In genomic region chrX:5479876-5480580, ce11 we compare ENCODE assay signal across 3 worm cellular contexts.
TF ChIP-seq lines count a peak whose summit lies in the region.

No protein-coding gene starts in this region.

TF ChIP-seq in whole organism, L2 larva, 48 proteins besides CTCF, POLR2A, EP300 and RAD21 (continued from another document):
- no peak for TF ChIP-seq elt-3 (tag; optimal IDR thresholded peaks at IDR 0.05; lab: Kevin White, UChicago)
TF ChIP-seq in whole organism, L2 larva: peak in this region for 8.

TF ChIP-seq in whole organism, L4 larva, 104 proteins besides CTCF, POLR2A, EP300 and RAD21 (continued from another document):
- no peak for TF ChIP-seq madf-9 (GFP tag; conservative IDR thresholded peaks at IDR 0.05; lab: Robert Waterston, UW)
- TF ChIP-seq nhr-111 (GFP tag; optimal IDR thresholded peaks at IDR 0.05; lab: Kevin White, UChicago), result no peak
- no peak for TF ChIP-seq lin-39 (tag; optimal IDR thresholded peaks at IDR 0.05; lab: Kevin White, UChicago)
- no peak for TF ChIP-seq sdz-12 (GFP tag; optimal IDR thresholded peaks at IDR 0.05; lab: Kevin White, UChicago)
- no peak for TF ChIP-seq nhr-237 (tag; optimal IDR thresholded peaks at IDR 0.05; lab: Kevin White, UChicago)
- peak; percentile 49 for TF ChIP-seq hlh-11 (tag; optimal IDR thresholded peaks at IDR 0.05; lab: Kevin White, UChicago)
- TF ChIP-seq ZK546.5 (tag; optimal IDR thresholded peaks at IDR 0.05; lab: Kevin White, UChicago), result no peak
- peak; percentile 53 for TF ChIP-seq nhr-6 (tag; optimal IDR thresholded peaks at IDR 0.05; lab: Kevin White, UChicago)
- no peak for TF ChIP-seq lim-7 (GFP tag; IDR thresholded peaks at IDR 0.05; lab: Robert Waterston, UW)
- no peak for TF ChIP-seq mxl-2 (GFP tag; conservative IDR thresholded peaks at IDR 0.05; lab: Robert Waterston, UW)
- no peak for TF ChIP-seq Y5F2A.4 (GFP tag; optimal IDR thresholded peaks at IDR 0.05; lab: Kevin White, UChicago)
- TF ChIP-seq lsy-2 (tag; optimal IDR thresholded peaks at IDR 0.05; lab: Kevin White, UChicago), result peak in 1 of 2 experiments; percentile 4
- no peak for TF ChIP-seq madf-5 (GFP tag; IDR thresholded peaks at IDR 0.05; lab: Robert Waterston, UW)
- TF ChIP-seq arid-1 (GFP tag; conservative IDR thresholded peaks at IDR 0.05; lab: Robert Waterston, UW), result no peak
- TF ChIP-seq nhr-41 (GFP tag; IDR thresholded peaks at IDR 0.05; lab: Robert Waterston, UW), result no peak
- TF ChIP-seq ctbp-1 (GFP tag; IDR thresholded peaks at IDR 0.05; lab: Robert Waterston, UW), result no peak
- TF ChIP-seq F26F4.8 (GFP tag; conservative IDR thresholded peaks at IDR 0.05; lab: Robert Waterston, UW), result no peak
- TF ChIP-seq aha-1 (tag; lab: Kevin White, UChicago), result peak; percentile 92
- no peak for TF ChIP-seq set-16 (GFP tag; IDR thresholded peaks at IDR 0.05; lab: Robert Waterston, UW)
- no peak for TF ChIP-seq gei-8 (GFP tag; optimal IDR thresholded peaks at IDR 0.05; lab: Kevin White, UChicago)
- no peak for TF ChIP-seq ceh-44 (GFP tag; IDR thresholded peaks at IDR 0.05; lab: Robert Waterston, UW)
- peak; percentile 35 for TF ChIP-seq mes-2 (tag; optimal IDR thresholded peaks at IDR 0.05; lab: Kevin White, UChicago; ENCODE audit: poor library complexity, severe bottlenecking)
- no peak for TF ChIP-seq lin-29 (GFP tag; IDR thresholded peaks at IDR 0.05; lab: Robert Waterston, UW)
- no peak for TF ChIP-seq D1046.2 (GFP tag; IDR thresholded peaks at IDR 0.05; lab: Robert Waterston, UW)
- no peak for TF ChIP-seq mxl-3 (GFP tag; optimal IDR thresholded peaks at IDR 0.05; lab: Kevin White, UChicago)
- TF ChIP-seq spr-1 (tag; optimal IDR thresholded peaks at IDR 0.05; lab: Kevin White, UChicago), result no peak
- TF ChIP-seq tra-1 (GFP tag; IDR thresholded peaks at IDR 0.05; lab: Robert Waterston, UW), result no peak
- no peak for TF ChIP-seq T26A8.4 (GFP tag; IDR thresholded peaks at IDR 0.05; lab: Robert Waterston, UW)
- TF ChIP-seq ZK337.2 (GFP tag; IDR thresholded peaks at IDR 0.05; lab: Robert Waterston, UW), result no peak
- TF ChIP-seq attf-4 (tag; optimal IDR thresholded peaks at IDR 0.05; lab: Kevin White, UChicago), result no peak
- peak; percentile 10 for TF ChIP-seq jun-1 (tag; optimal IDR thresholded peaks at IDR 0.05; lab: Kevin White, UChicago)
- TF ChIP-seq daf-19 (GFP tag; conservative IDR thresholded peaks at IDR 0.05; lab: Robert Waterston, UW), result no peak
- no peak for TF ChIP-seq ceh-20 (GFP tag; IDR thresholded peaks at IDR 0.05; lab: Robert Waterston, UW)
- no peak for TF ChIP-seq ceh-32 (tag; optimal IDR thresholded peaks at IDR 0.05; lab: Kevin White, UChicago; ENCODE audit: poor library complexity)
- TF ChIP-seq zip-2 (tag; optimal IDR thresholded peaks at IDR 0.05; lab: Kevin White, UChicago), result no peak
- no peak for TF ChIP-seq snpc-1.2 (GFP tag; IDR thresholded peaks at IDR 0.05; lab: Robert Waterston, UW)
- no peak for TF ChIP-seq duxl-1 (tag; optimal IDR thresholded peaks at IDR 0.05; lab: Kevin White, UChicago; ENCODE audit: poor library complexity)
- no peak for TF ChIP-seq tag-97 (GFP tag; IDR thresholded peaks at IDR 0.05; lab: Robert Waterston, UW)
- TF ChIP-seq cey-2 (tag; optimal IDR thresholded peaks at IDR 0.05; lab: Kevin White, UChicago; ENCODE audit: borderline replicate concordance, insufficient read depth), result no peak
- no peak for TF ChIP-seq skn-1 (tag; optimal IDR thresholded peaks at IDR 0.05; lab: Kevin White, UChicago)
- TF ChIP-seq nhr-42 (GFP tag; IDR thresholded peaks at IDR 0.05; lab: Robert Waterston, UW), result no peak
- TF ChIP-seq ztf-7 (tag; optimal IDR thresholded peaks at IDR 0.05; lab: Kevin White, UChicago), result no peak
- TF ChIP-seq egl-27 (tag; optimal IDR thresholded peaks at IDR 0.05; lab: Kevin White, UChicago), result no peak
- no peak for TF ChIP-seq mdl-1 (tag; optimal IDR thresholded peaks at IDR 0.05; lab: Kevin White, UChicago)
- TF ChIP-seq ceh-28 (tag; optimal IDR thresholded peaks at IDR 0.05; lab: Kevin White, UChicago), result no peak
- TF ChIP-seq nhr-76 (tag; optimal IDR thresholded peaks at IDR 0.05; lab: Kevin White, UChicago), result no peak
- no peak for TF ChIP-seq nhr-77 (tag; optimal IDR thresholded peaks at IDR 0.05; lab: Kevin White, UChicago)
- peak; percentile 58; the same call in 1 of the 2 replicates for TF ChIP-seq dmd-6 (GFP tag; IDR thresholded peaks at IDR 0.05; lab: Robert Waterston, UW)
- TF ChIP-seq unc-62 (GFP tag; optimal IDR thresholded peaks at IDR 0.05 in 1 of 2; lab: Kevin White, UChicago), result no peak
- TF ChIP-seq unc-62 (tag; optimal IDR thresholded peaks at IDR 0.05; lab: Kevin White, UChicago), result no peak
- TF ChIP-seq unc-39 (tag; optimal IDR thresholded peaks at IDR 0.05; lab: Kevin White, UChicago), result no peak
- no peak for TF ChIP-seq nhr-48 (tag; optimal IDR thresholded peaks at IDR 0.05; lab: Kevin White, UChicago)
- TF ChIP-seq zfp-3 (GFP tag; conservative IDR thresholded peaks at IDR 0.05; lab: Robert Waterston, UW), result no peak
- no peak for TF ChIP-seq R02D3.7 (tag; optimal IDR thresholded peaks at IDR 0.05; lab: Kevin White, UChicago)
- no peak for TF ChIP-seq daf-16 (GFP tag; optimal IDR thresholded peaks at IDR 0.05; lab: Kevin White, UChicago)
- peak; percentile 80 for TF ChIP-seq daf-16 (tag; optimal IDR thresholded peaks at IDR 0.05; lab: Kevin White, UChicago)
- no peak for TF ChIP-seq ztf-11 (tag; optimal IDR thresholded peaks at IDR 0.05; lab: Kevin White, UChicago)
- no peak for TF ChIP-seq T20F7.1 (GFP tag; optimal IDR thresholded peaks at IDR 0.05; lab: Kevin White, UChicago)
- TF ChIP-seq zag-1 (tag; optimal IDR thresholded peaks at IDR 0.05; lab: Kevin White, UChicago), result no peak
- TF ChIP-seq ceh-82 (tag; optimal IDR thresholded peaks at IDR 0.05; lab: Kevin White, UChicago), result no peak
- TF ChIP-seq F44E2.7 (GFP tag; IDR thresholded peaks at IDR 0.05; lab: Robert Waterston, UW), result no peak
- peak; percentile 14 for TF ChIP-seq rbr-2 (tag; optimal IDR thresholded peaks at IDR 0.05; lab: Kevin White, UChicago)
- no peak for TF ChIP-seq mdt-29 (GFP tag; IDR thresholded peaks at IDR 0.05; lab: Robert Waterston, UW)
- no peak for TF ChIP-seq vab-7 (GFP tag; IDR thresholded peaks at IDR 0.05; lab: Robert Waterston, UW)
- peak; percentile 60 for TF ChIP-seq pqm-1 (tag; optimal IDR thresholded peaks at IDR 0.05; lab: Kevin White, UChicago)
- TF ChIP-seq F49E8.2 (tag; optimal IDR thresholded peaks at IDR 0.05; lab: Kevin White, UChicago; ENCODE audit: borderline replicate concordance), result no peak
- TF ChIP-seq fos-1 (tag; optimal IDR thresholded peaks at IDR 0.05; lab: Kevin White, UChicago), result no peak
- TF ChIP-seq Y105C5A.15 (GFP tag; IDR thresholded peaks at IDR 0.05; lab: Robert Waterston, UW), result no peak

TF ChIP-seq in whole organism, late embryonic, 69 proteins besides CTCF, POLR2A, EP300 and RAD21 (continued from another document):
- TF ChIP-seq K09A11.1 (tag; optimal IDR thresholded peaks at IDR 0.05; lab: Kevin White, UChicago; ENCODE audit: insufficient read depth) (no peak), K02D7.2 (tag; optimal IDR thresholded peaks at IDR 0.05; lab: Kevin White, UChicago) (no peak), unc-86 (tag; optimal IDR thresholded peaks at IDR 0.05; lab: Kevin White, UChicago) (no peak), unc-55 (GFP tag; optimal IDR thresholded peaks at IDR 0.05; lab: Kevin White, UChicago) (no peak), rnt-1 (tag; optimal IDR thresholded peaks at IDR 0.05; lab: Kevin White, UChicago) (no peak), ceh-45 (GFP tag; IDR thresholded peaks at IDR 0.05; lab: Robert Waterston, UW) (no peak), syd-9 (tag; optimal IDR thresholded peaks at IDR 0.05; lab: Kevin White, UChicago) (no peak), pqm-1 (tag; optimal IDR thresholded peaks at IDR 0.05; lab: Kevin White, UChicago) (peak; percentile 64), Y22D7AL.16 (tag; optimal IDR thresholded peaks at IDR 0.05; lab: Kevin White, UChicago) (no peak), zip-5 (tag; optimal IDR thresholded peaks at IDR 0.05; lab: Kevin White, UChicago) (no peak), pha-4 (tag; optimal IDR thresholded peaks at IDR 0.05; lab: Kevin White, UChicago) (no peak), C38D4.7 (GFP tag; optimal IDR thresholded peaks at IDR 0.05; lab: Kevin White, UChicago) (no peak), pha-2 (tag; optimal IDR thresholded peaks at IDR 0.05; lab: Kevin White, UChicago) (peak; percentile 55), unc-42 (tag; optimal IDR thresholded peaks at IDR 0.05; lab: Kevin White, UChicago) (no peak), ref-2 (tag; optimal IDR thresholded peaks at IDR 0.05; lab: Kevin White, UChicago) (peak; percentile 58), nhr-11 (tag; optimal IDR thresholded peaks at IDR 0.05; lab: Kevin White, UChicago) (no peak), eyg-1 (tag; optimal IDR thresholded peaks at IDR 0.05; lab: Kevin White, UChicago) (no peak), ceh-48 (tag; optimal IDR thresholded peaks at IDR 0.05; lab: Kevin White, UChicago) (no peak), ceh-34 (tag; optimal IDR thresholded peaks at IDR 0.05; lab: Kevin White, UChicago) (peak; percentile 60), sox-4 (tag; optimal IDR thresholded peaks at IDR 0.05; lab: Kevin White, UChicago) (no peak), ceh-22 (tag; optimal IDR thresholded peaks at IDR 0.05; lab: Kevin White, UChicago) (no peak), ahr-1 (tag; optimal IDR thresholded peaks at IDR 0.05; lab: Kevin White, UChicago) (no peak), ceh-19 (GFP tag; optimal IDR thresholded peaks at IDR 0.05; lab: Kevin White, UChicago) (peak; percentile 44), hlh-13 (GFP tag; optimal IDR thresholded peaks at IDR 0.05; lab: Kevin White, UChicago) (no peak), tbx-2 (tag; optimal IDR thresholded peaks at IDR 0.05; lab: Kevin White, UChicago) (peak; percentile 68), elt-4 (tag; optimal IDR thresholded peaks at IDR 0.05; lab: Kevin White, UChicago) (no peak), F13H6.1 (tag; optimal IDR thresholded peaks at IDR 0.05; lab: Kevin White, UChicago) (peak; percentile 38), sox-2 (GFP tag; IDR thresholded peaks at IDR 0.05; lab: Robert Waterston, UW) (no peak), hlh-30 (tag; optimal IDR thresholded peaks at IDR 0.05; lab: Kevin White, UChicago; ENCODE audit: insufficient read depth) (peak; percentile 5), ceh-6 (GFP tag; optimal IDR thresholded peaks at IDR 0.05; lab: Kevin White, UChicago) (no peak), ztf-16 (tag; optimal IDR thresholded peaks at IDR 0.05; lab: Kevin White, UChicago) (no peak), fax-1 (tag; optimal IDR thresholded peaks at IDR 0.05; lab: Kevin White, UChicago) (no peak), tbx-7 (tag; optimal IDR thresholded peaks at IDR 0.05; lab: Kevin White, UChicago) (no peak), pat-9 (tag; optimal IDR thresholded peaks at IDR 0.05; lab: Kevin White, UChicago) (no peak), odd-2 (tag; optimal IDR thresholded peaks at IDR 0.05; lab: Kevin White, UChicago) (no peak), ceh-9 (tag; optimal IDR thresholded peaks at IDR 0.05; lab: Kevin White, UChicago) (no peak), dmd-4 (tag; optimal IDR thresholded peaks at IDR 0.05; lab: Kevin White, UChicago; ENCODE audit: borderline replicate concordance) (peak; percentile 44), npax-4 (tag; optimal IDR thresholded peaks at IDR 0.05; lab: Kevin White, UChicago) (no peak), C08G9.2 (tag; optimal IDR thresholded peaks at IDR 0.05; lab: Kevin White, UChicago) (no peak), elt-2 (tag; optimal IDR thresholded peaks at IDR 0.05; lab: Kevin White, UChicago) (peak; percentile 38), hlh-15 (tag; optimal IDR thresholded peaks at IDR 0.05; lab: Kevin White, UChicago) (no peak), nfya-1 (tag; optimal IDR thresholded peaks at IDR 0.05; lab: Kevin White, UChicago) (peak; percentile 52), ceh-31 (tag; optimal IDR thresholded peaks at IDR 0.05; lab: Kevin White, UChicago) (no peak)
